Worm (Caenorhabditis elegans) whole organism, L4 larva: Measurements from ENCODE around the gene C07A9.13.

ENCODE experiments used
- F10B5.3 ChIP-seq: sonication (generic microtip); optimal IDR thresholded peaks from 2 replicates; lab custom pipeline; 2016; ENCODE audit warnings: mild to moderate bottlenecking, missing genetic modification characterization, missing compliant biosample characterization
- F26F4.8 ChIP-seq: fragments of 200-800 bp; sonication (Bioruptor generic); conservative IDR thresholded peaks from 2 replicates; pipeline ENCODE4 v1.3.6; 2022; ENCODE audit warnings: missing genetic modification characterization, missing compliant biosample characterization
- F44E2.7 ChIP-seq: fragments of 200-800 bp; sonication (Bioruptor generic); IDR thresholded peaks from 2 replicates; pipeline ENCODE4 v2.1.2; 2022; ENCODE audit warnings: missing genetic modification characterization, missing compliant biosample characterization
- R02D3.7 ChIP-seq: fragments of 150-350 bp; sonication (generic microtip); optimal IDR thresholded peaks from 3 replicates; lab custom pipeline; 2014; ENCODE audit warnings: missing biosample characterization, missing genetic modification characterization
- Y105C5A.15 ChIP-seq: fragments of 200-800 bp; sonication (Bioruptor generic); IDR thresholded peaks from 2 replicates; pipeline ENCODE4 v1.3.6; 2022; ENCODE audit warnings: missing genetic modification characterization, missing compliant biosample characterization
- Y48G9A.11 ChIP-seq: fragments of 200-800 bp; sonication (Bioruptor generic); IDR thresholded peaks from 2 replicates; pipeline ENCODE4 v1.3.6; 2022; ENCODE audit warnings: missing genetic modification reagents, missing genetic modification characterization, missing compliant biosample characterization
- Y75B8A.6 ChIP-seq: fragments of 200-800 bp; sonication (Bioruptor generic); IDR thresholded peaks from 2 replicates; pipeline ENCODE4 v1.3.6; 2022; ENCODE audit warnings: missing genetic modification reagents, missing genetic modification characterization, missing compliant biosample characterization
- ZK337.2 ChIP-seq: fragments of 200-800 bp; sonication (Bioruptor generic); IDR thresholded peaks from 2 replicates; pipeline ENCODE4 v1.3.6; 2022; ENCODE audit warnings: missing genetic modification reagents, missing genetic modification characterization, missing compliant biosample characterization
- ZK546.5 ChIP-seq, 2 experiments: sonication (generic microtip); optimal IDR thresholded peaks; 2 replicates each; lab custom pipeline; 2017; ENCODE audit warnings: missing biosample characterization in 2 of 2, missing genetic modification characterization in 2 of 2
- ama-1 ChIP-seq: fragments of 150-350 bp; optimal IDR thresholded peaks from 2 replicates; lab custom pipeline; 2014; ENCODE audit warnings: inconsistent platforms, mixed read lengths
- arid-1 ChIP-seq: fragments of 200-800 bp; sonication (Bioruptor generic); conservative IDR thresholded peaks from 2 replicates; pipeline ENCODE4 v1.3.6; 2022; ENCODE audit warnings: missing genetic modification reagents, missing genetic modification characterization, missing compliant biosample characterization
- attf-4 ChIP-seq: sonication (generic microtip); optimal IDR thresholded peaks from 3 replicates; lab custom pipeline; 2017; ENCODE audit warnings: missing biosample characterization, missing genetic modification characterization
- ceh-62 ChIP-seq: sonication (generic microtip); optimal IDR thresholded peaks from 2 replicates; lab custom pipeline; 2017; ENCODE audit warnings: missing biosample characterization, missing genetic modification characterization
- ctbp-1 ChIP-seq: fragments of 200-800 bp; sonication (Bioruptor generic); IDR thresholded peaks from 2 replicates; pipeline ENCODE4 v1.3.6; 2022; ENCODE audit warnings: missing genetic modification reagents, missing genetic modification characterization, missing compliant biosample characterization
- daf-8 ChIP-seq: fragments of 200-800 bp; sonication (Bioruptor generic); IDR thresholded peaks from 2 replicates; pipeline ENCODE4 v1.3.6; 2022; ENCODE audit warnings: missing genetic modification characterization, missing compliant biosample characterization
- dmd-6 ChIP-seq: fragments of 200-800 bp; sonication (Bioruptor generic); IDR thresholded peaks from 2 replicates; pipeline ENCODE4 v1.3.6; 2022; ENCODE audit warnings: missing genetic modification reagents, missing genetic modification characterization, missing compliant biosample characterization
- egl-27 ChIP-seq: sonication (generic microtip); optimal IDR thresholded peaks from 3 replicates; lab custom pipeline; 2017; ENCODE audit warnings: missing biosample characterization, missing genetic modification reagents, missing genetic modification characterization
- gei-8 ChIP-seq: fragments of 200-800 bp; sonication (Bioruptor generic); optimal IDR thresholded peaks from 2 replicates; lab custom pipeline; 2018; ENCODE audit warnings: mild to moderate bottlenecking, missing genetic modification characterization, missing compliant biosample characterization
- hif-1 ChIP-seq, 2 experiments: sonication (generic microtip); optimal IDR thresholded peaks; 2 replicates each; lab custom pipeline; 2016 to 2017; ENCODE audit warnings: missing compliant biosample characterization in 2 of 2, missing genetic modification characterization in 2 of 2, missing genetic modification reagents in 2 of 2, missing genotype in 2 of 2, mild to moderate bottlenecking in 1 of 2
- hlh-30 ChIP-seq: sonication (generic microtip); optimal IDR thresholded peaks from 2 replicates; lab custom pipeline; 2017; ENCODE audit warnings: antibody characterized with exemption, mild to moderate bottlenecking, missing genetic modification characterization, missing compliant biosample characterization; ENCODE audit not compliant: insufficient read depth
- lin-29 ChIP-seq: fragments of 200-800 bp; sonication (Bioruptor generic); IDR thresholded peaks from 2 replicates; pipeline ENCODE4 v1.3.6; 2022; ENCODE audit warnings: missing genetic modification reagents, missing genetic modification characterization, missing compliant biosample characterization
- lin-38 ChIP-seq: fragments of 200-800 bp; sonication (Bioruptor generic); IDR thresholded peaks from 2 replicates; pipeline ENCODE4 v1.3.6; 2022; ENCODE audit warnings: missing genetic modification reagents, missing genetic modification characterization, missing compliant biosample characterization
- madf-9 ChIP-seq: fragments of 200-800 bp; sonication (Bioruptor generic); conservative IDR thresholded peaks from 2 replicates; pipeline ENCODE4 v1.3.6; 2022; ENCODE audit warnings: missing genetic modification reagents, missing genetic modification characterization, missing compliant biosample characterization
- mdl-1 ChIP-seq, 2 experiments: fragments of 150-350 bp in 1 of 2; sonication (generic microtip) in 1 of 2; optimal IDR thresholded peaks; 2 replicates each; lab custom pipeline; 2014 to 2017; ENCODE audit warnings: missing biosample characterization in 2 of 2, missing genetic modification characterization in 2 of 2
- mxl-2 ChIP-seq: fragments of 200-800 bp; sonication (Bioruptor generic); conservative IDR thresholded peaks from 2 replicates; pipeline ENCODE4 v1.3.6; 2022; ENCODE audit warnings: missing genetic modification reagents, missing genetic modification characterization, missing compliant biosample characterization
- nhr-10 ChIP-seq: fragments of 150-350 bp; optimal IDR thresholded peaks from 2 replicates; lab custom pipeline; 2014; ENCODE audit warnings: missing biosample characterization, missing genetic modification characterization
- nhr-102 ChIP-seq: sonication (generic microtip); optimal IDR thresholded peaks from 2 replicates; lab custom pipeline; 2016; ENCODE audit warnings: mild to moderate bottlenecking, missing genetic modification characterization, moderate library complexity, missing compliant biosample characterization
- nhr-111 ChIP-seq: fragments of 200-800 bp; sonication (Bioruptor generic); optimal IDR thresholded peaks from 2 replicates; lab custom pipeline; 2018; ENCODE audit warnings: mild to moderate bottlenecking, missing genetic modification characterization, missing compliant biosample characterization
- nhr-237 ChIP-seq: sonication (generic microtip); optimal IDR thresholded peaks from 2 replicates; lab custom pipeline; 2017; ENCODE audit warnings: missing biosample characterization, missing genetic modification characterization
- nhr-25 ChIP-seq: sonication (generic microtip); optimal IDR thresholded peaks from 2 replicates; lab custom pipeline; 2017; ENCODE audit warnings: missing genetic modification characterization, mild to moderate bottlenecking, missing compliant biosample characterization, antibody characterized with exemption, moderate library complexity, borderline replicate concordance; ENCODE audit not compliant: insufficient read depth
- nhr-41 ChIP-seq: fragments of 200-800 bp; sonication (Bioruptor generic); IDR thresholded peaks from 2 replicates; pipeline ENCODE4 v1.3.6; 2022; ENCODE audit warnings: missing genetic modification reagents, missing genetic modification characterization, missing compliant biosample characterization
- nhr-42 ChIP-seq: fragments of 200-800 bp; sonication (Bioruptor generic); IDR thresholded peaks from 2 replicates; pipeline ENCODE4 v1.3.6; 2022; ENCODE audit warnings: missing genetic modification characterization, missing compliant biosample characterization
- nhr-48 ChIP-seq: sonication (generic microtip); optimal IDR thresholded peaks from 2 replicates; lab custom pipeline; 2016; ENCODE audit warnings: mild to moderate bottlenecking, missing genetic modification characterization, missing compliant biosample characterization
- nhr-6 ChIP-seq: fragments of 150-350 bp; optimal IDR thresholded peaks from 2 replicates; lab custom pipeline; 2014; ENCODE audit warnings: missing biosample characterization, missing genetic modification characterization
- nhr-77 ChIP-seq: fragments of 150-350 bp; optimal IDR thresholded peaks from 2 replicates; lab custom pipeline; 2014; ENCODE audit warnings: missing biosample characterization, missing genetic modification characterization
- pha-4 ChIP-seq, 2 experiments: fragments of 150-350 bp in 1 of 2; fragments of 200-800 bp in 1 of 2; sonication (Bioruptor generic) in 1 of 2; IDR thresholded peaks in 1 of 2; optimal IDR thresholded peaks in 1 of 2; 2 replicates each; pipeline versions ENCODE4 v1.3.6 to Lab custom; 2014 to 2022; ENCODE audit warnings: missing genetic modification characterization in 2 of 2, missing genetic modification reagents in 2 of 2, missing biosample characterization in 1 of 2, missing compliant biosample characterization in 1 of 2
- php-3 ChIP-seq: fragments of 200-800 bp; sonication (Bioruptor generic); IDR thresholded peaks from 2 replicates; pipeline ENCODE4 v1.3.6; 2022; ENCODE audit warnings: missing genetic modification reagents, missing genetic modification characterization, missing compliant biosample characterization
- pqm-1 ChIP-seq: sonication (generic microtip); optimal IDR thresholded peaks from 2 replicates; lab custom pipeline; 2017; ENCODE audit warnings: missing biosample characterization, missing genetic modification characterization
- rbr-2 ChIP-seq: sonication (generic microtip); optimal IDR thresholded peaks from 2 replicates; lab custom pipeline; 2016; ENCODE audit warnings: missing genotype, missing genetic modification characterization, missing compliant biosample characterization
- sdz-12 ChIP-seq: fragments of 200-800 bp; sonication (Bioruptor generic); optimal IDR thresholded peaks from 2 replicates; lab custom pipeline; 2018; ENCODE audit warnings: mild to moderate bottlenecking, missing genetic modification characterization, missing compliant biosample characterization
- set-16 ChIP-seq: fragments of 200-800 bp; sonication (Bioruptor generic); IDR thresholded peaks from 2 replicates; pipeline ENCODE4 v1.3.6; 2022; ENCODE audit warnings: missing genetic modification reagents, missing genetic modification characterization, missing compliant biosample characterization
- skn-1 ChIP-seq: fragments of 150-350 bp; optimal IDR thresholded peaks from 2 replicates; lab custom pipeline; 2014; ENCODE audit warnings: missing biosample characterization, missing genetic modification characterization
- snpc-4 ChIP-seq: fragments of 150-350 bp; optimal IDR thresholded peaks from 2 replicates; lab custom pipeline; 2014; ENCODE audit warnings: missing biosample characterization, missing genetic modification characterization
- spr-3 ChIP-seq: fragments of 200-800 bp; sonication (Bioruptor generic); optimal IDR thresholded peaks from 2 replicates; lab custom pipeline; 2018; ENCODE audit warnings: mild to moderate bottlenecking, missing genetic modification characterization, missing compliant biosample characterization
- tag-97 ChIP-seq: fragments of 200-800 bp; sonication (Bioruptor generic); IDR thresholded peaks from 2 replicates; pipeline ENCODE4 v1.3.6; 2022; ENCODE audit warnings: missing genetic modification characterization, missing compliant biosample characterization
- tra-1 ChIP-seq: fragments of 200-800 bp; sonication (Bioruptor generic); IDR thresholded peaks from 2 replicates; pipeline ENCODE4 v1.3.6; 2022; ENCODE audit warnings: missing genetic modification reagents, missing genetic modification characterization, missing compliant biosample characterization
- unc-62 ChIP-seq, 3 experiments: fragments of 150-350 bp in 1 of 3; sonication (generic microtip); optimal IDR thresholded peaks in 2 of 3; peaks in 1 of 3; 1 replicate in 1 of 3; 2 replicates in 2 of 3; lab custom pipeline; 2014 to 2017; ENCODE audit warnings: missing biosample characterization in 3 of 3, missing genetic modification characterization in 3 of 3, missing genetic modification reagents in 3 of 3, missing genotype in 1 of 3
- zag-1 ChIP-seq: fragments of 150-350 bp; optimal IDR thresholded peaks from 2 replicates; lab custom pipeline; 2014; ENCODE audit warnings: missing biosample characterization, missing genetic modification characterization
- zip-2 ChIP-seq: fragments of 150-350 bp; optimal IDR thresholded peaks from 2 replicates; lab custom pipeline; 2014; ENCODE audit warnings: missing biosample characterization, missing genetic modification characterization
- ztf-11 ChIP-seq: fragments of 150-350 bp; optimal IDR thresholded peaks from 2 replicates; lab custom pipeline; 2014; ENCODE audit warnings: missing biosample characterization, missing genetic modification characterization
- ztf-7 ChIP-seq: fragments of 150-350 bp; optimal IDR thresholded peaks from 2 replicates; lab custom pipeline; 2014; ENCODE audit warnings: missing biosample characterization, missing genetic modification characterization

C07A9.13 gene

DNA sequence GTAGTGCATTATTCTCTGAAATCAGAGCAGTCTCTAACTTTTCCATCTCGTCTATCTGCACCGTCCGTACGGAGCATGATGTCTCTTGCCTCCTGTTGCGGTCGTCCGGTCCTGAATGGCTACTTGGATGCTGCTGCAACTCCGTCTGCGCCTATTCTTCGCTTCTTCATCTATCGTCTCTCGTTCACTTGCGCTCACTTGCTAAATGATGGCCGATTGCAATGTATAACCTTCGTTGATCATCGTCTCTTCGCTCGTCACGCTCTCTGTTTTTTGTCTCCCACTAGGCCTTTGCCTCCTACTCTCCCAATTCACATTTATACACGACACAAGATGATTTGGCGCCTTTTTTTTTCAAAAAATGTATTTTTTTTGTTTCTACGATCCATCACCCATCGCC is 16.2 kb upstream of the C07A9.13 start (continued):
- TF ChIP-seq dmd-6 (peak; percentile 57; the same call in 1 of the 2 replicates), zag-1 (no peak), daf-8 (no peak), pqm-1 (tag; lab: Kevin White, UChicago) (no peak), F44E2.7 (GFP tag; lab: Robert Waterston, UW) (no peak), F10B5.3 (tag; lab: Kevin White, UChicago) (no peak), spr-3 (GFP tag; lab: Kevin White, UChicago) (no peak), ztf-11 (no peak), F26F4.8 (GFP tag; lab: Robert Waterston, UW) (no peak), skn-1 (tag; lab: Kevin White, UChicago) (no peak), gei-8 (GFP tag; lab: Kevin White, UChicago) (no peak), mxl-2 (no peak), ZK337.2 (GFP tag; lab: Robert Waterston, UW) (no peak), rbr-2 (tag; lab: Kevin White, UChicago) (peak; percentile 66), zip-2 (tag; lab: Kevin White, UChicago) (no peak), Y105C5A.15 (GFP tag; lab: Robert Waterston, UW) (no peak), lin-29 (GFP tag; lab: Robert Waterston, UW) (no peak), nhr-77 (tag; lab: Kevin White, UChicago) (no peak), unc-62 (GFP tag; optimal IDR thresholded peaks at IDR 0.05 in 1 of 2; lab: Kevin White, UChicago) (peak in 1 of 2 experiments; percentile 98), unc-62 (tag; optimal IDR thresholded peaks at IDR 0.05; lab: Kevin White, UChicago) (no peak), Y48G9A.11 (no peak), tag-97 (GFP tag; lab: Robert Waterston, UW) (no peak), nhr-6 (tag; lab: Kevin White, UChicago) (peak; percentile 43), pha-4 (GFP tag; IDR thresholded peaks at IDR 0.05; lab: Robert Waterston, UW) (no peak), pha-4 (tag; optimal IDR thresholded peaks at IDR 0.05; lab: Kevin White, UChicago) (no peak), set-16 (0 out of 2 replicates have a peak, but pooled peaks have one; percentile 18), ctbp-1 (GFP tag; lab: Robert Waterston, UW) (0 out of 2 replicates have a peak, but pooled peaks have one; percentile 24), nhr-48 (tag; lab: Kevin White, UChicago) (no peak), lin-38 (no peak), snpc-4 (tag; lab: Kevin White, UChicago) (no peak), mdl-1 (tag; optimal IDR thresholded peaks at IDR 0.05; lab: Kevin White, UChicago) (peak in 1 of 2 experiments; percentile 46), nhr-42 (no peak), nhr-10 (tag; lab: Kevin White, UChicago) (no peak), attf-4 (tag; lab: Kevin White, UChicago) (no peak), egl-27 (no peak), nhr-102 (tag; lab: Kevin White, UChicago) (no peak), hif-1 (tag; optimal IDR thresholded peaks at IDR 0.05; lab: Kevin White, UChicago) (peak in 1 of 2 experiments; percentile 24), nhr-237 (no peak), ztf-7 (tag; lab: Kevin White, UChicago) (peak; percentile 9), nhr-41 (GFP tag; lab: Robert Waterston, UW) (no peak), nhr-111 (GFP tag; lab: Kevin White, UChicago) (no peak), arid-1 (no peak), sdz-12 (GFP tag; lab: Kevin White, UChicago) (no peak), hlh-30 (peak; percentile 71), tra-1 (GFP tag; lab: Robert Waterston, UW) (no peak), ZK546.5 (tag; optimal IDR thresholded peaks at IDR 0.05; lab: Kevin White, UChicago) (no peak), madf-9 (no peak), nhr-25 (no peak), R02D3.7 (tag; lab: Kevin White, UChicago) (no peak), ama-1 (lab: Kevin White, UChicago) (no peak), ceh-62 (tag; lab: Kevin White, UChicago) (no peak), Y75B8A.6 (GFP tag; lab: Robert Waterston, UW) (no peak), php-3 (GFP tag; lab: Robert Waterston, UW) (no peak)
